Worm (Caenorhabditis elegans) whole organism, L3 larva: ENCODE data around the gene cpar-1.

ENCODE experiments used
- R02D3.7 ChIP-seq: fragments of 150-350 bp; optimal IDR thresholded peaks from 2 replicates; lab custom pipeline; 2014; ENCODE audit warnings: missing biosample characterization, missing genetic modification characterization
- ZK546.5 ChIP-seq: sonication (generic microtip); optimal IDR thresholded peaks from 2 replicates; lab custom pipeline; 2017; ENCODE audit warnings: missing biosample characterization, missing genetic modification characterization
- aly-2 ChIP-seq: fragments of 150-350 bp; optimal IDR thresholded peaks from 2 replicates; lab custom pipeline; 2014; ENCODE audit warnings: missing biosample characterization, missing genetic modification characterization
- ama-1 ChIP-seq: fragments of 150-350 bp; optimal IDR thresholded peaks from 2 replicates; lab custom pipeline; 2018
- ceh-28 ChIP-seq: fragments of 150-350 bp; optimal IDR thresholded peaks from 2 replicates; lab custom pipeline; 2014; ENCODE audit warnings: missing biosample characterization, missing genetic modification reagents, missing genetic modification characterization
- ceh-82 ChIP-seq: fragments of 150-350 bp; optimal IDR thresholded peaks from 2 replicates; lab custom pipeline; 2014; ENCODE audit warnings: missing biosample characterization, missing genetic modification characterization
- ceh-9 ChIP-seq: sonication (generic microtip); optimal IDR thresholded peaks from 2 replicates; lab custom pipeline; 2018; ENCODE audit warnings: missing biosample characterization, missing genetic modification characterization
- egl-27 ChIP-seq: sonication (generic microtip); optimal IDR thresholded peaks from 4 replicates; lab custom pipeline; 2017; ENCODE audit warnings: missing biosample characterization, missing genetic modification reagents, missing genetic modification characterization
- elt-2 ChIP-seq: sonication (generic microtip); optimal IDR thresholded peaks from 2 replicates; lab custom pipeline; 2016; ENCODE audit warnings: missing genetic modification reagents, mild to moderate bottlenecking, missing genetic modification characterization, missing compliant biosample characterization
- elt-3 ChIP-seq, 3 experiments: fragments of 150-350 bp in 1 of 3; sonication (generic microtip) in 2 of 3; optimal IDR thresholded peaks; 2 replicates in 2 of 3; 4 replicates in 1 of 3; lab custom pipeline; 2014 to 2017; ENCODE audit warnings: missing biosample characterization in 3 of 3, missing genetic modification characterization in 3 of 3
- fkh-10 ChIP-seq: sonication (generic microtip); optimal IDR thresholded peaks from 2 replicates; lab custom pipeline; 2017; ENCODE audit warnings: missing biosample characterization, missing genetic modification reagents, missing genetic modification characterization
- fos-1 ChIP-seq: fragments of 150-350 bp; optimal IDR thresholded peaks from 2 replicates; lab custom pipeline; 2014; ENCODE audit warnings: missing biosample characterization, missing genetic modification characterization
- hmg-11 ChIP-seq: sonication (generic microtip); optimal IDR thresholded peaks from 2 replicates; lab custom pipeline; 2016; ENCODE audit warnings: missing genetic modification characterization, missing compliant biosample characterization
- jun-1 ChIP-seq: fragments of 150-350 bp; optimal IDR thresholded peaks from 2 replicates; lab custom pipeline; 2014; ENCODE audit warnings: missing biosample characterization, missing genetic modification reagents, missing genetic modification characterization
- lin-15B ChIP-seq: fragments of 150-350 bp; optimal IDR thresholded peaks from 2 replicates; lab custom pipeline; 2014; ENCODE audit warnings: missing biosample characterization, missing genetic modification characterization
- lin-39 ChIP-seq: fragments of 150-350 bp; optimal IDR thresholded peaks from 2 replicates; lab custom pipeline; 2018; ENCODE audit warnings: missing biosample characterization, missing genetic modification reagents, missing genetic modification characterization
- lsy-12 ChIP-seq: sonication (generic microtip); optimal IDR thresholded peaks from 2 replicates; lab custom pipeline; 2016; ENCODE audit warnings: mild to moderate bottlenecking, missing genetic modification characterization, missing compliant biosample characterization
- mdl-1 ChIP-seq: fragments of 150-350 bp; optimal IDR thresholded peaks from 2 replicates; lab custom pipeline; 2014; ENCODE audit warnings: missing biosample characterization, missing genetic modification characterization
- mml-1 ChIP-seq: fragments of 150-350 bp; sonication (generic microtip); optimal IDR thresholded peaks from 3 replicates; lab custom pipeline; 2014; ENCODE audit warnings: missing biosample characterization, missing genetic modification characterization
- nfya-1 ChIP-seq: sonication (generic microtip); optimal IDR thresholded peaks from 2 replicates; lab custom pipeline; 2017; ENCODE audit warnings: missing genetic modification characterization, mild to moderate bottlenecking, missing compliant biosample characterization, antibody characterized with exemption, moderate library complexity; ENCODE audit not compliant: insufficient read depth
- nhr-23 ChIP-seq: fragments of 150-350 bp; optimal IDR thresholded peaks from 2 replicates; lab custom pipeline; 2014; ENCODE audit warnings: missing biosample characterization, missing genetic modification reagents, missing genetic modification characterization
- nhr-237 ChIP-seq: fragments of 150-350 bp; optimal IDR thresholded peaks from 2 replicates; lab custom pipeline; 2014; ENCODE audit warnings: missing biosample characterization, missing genetic modification characterization
- nhr-25 ChIP-seq: sonication (generic microtip); optimal IDR thresholded peaks from 2 replicates; lab custom pipeline; 2017; ENCODE audit warnings: missing biosample characterization, missing genetic modification characterization
- nhr-28 ChIP-seq: fragments of 150-350 bp; optimal IDR thresholded peaks from 2 replicates; lab custom pipeline; 2014; ENCODE audit warnings: missing biosample characterization, missing genetic modification characterization
- nhr-43 ChIP-seq: sonication (generic microtip); optimal IDR thresholded peaks from 2 replicates; lab custom pipeline; 2016; ENCODE audit warnings: mild to moderate bottlenecking, missing genetic modification characterization, missing compliant biosample characterization; ENCODE audit not compliant: poor library complexity, severe bottlenecking
- nhr-67 ChIP-seq: fragments of 150-350 bp; optimal IDR thresholded peaks from 2 replicates; lab custom pipeline; 2014; ENCODE audit warnings: missing biosample characterization, missing genetic modification characterization
- nhr-76 ChIP-seq: fragments of 150-350 bp; sonication (generic microtip); optimal IDR thresholded peaks from 5 replicates; lab custom pipeline; 2014; ENCODE audit warnings: missing biosample characterization, missing genetic modification characterization
- nhr-77 ChIP-seq: fragments of 150-350 bp; optimal IDR thresholded peaks from 2 replicates; lab custom pipeline; 2014; ENCODE audit warnings: missing biosample characterization, missing genetic modification characterization
- pha-4 ChIP-seq: fragments of 150-350 bp; optimal IDR thresholded peaks from 2 replicates; lab custom pipeline; 2014; ENCODE audit warnings: missing biosample characterization, missing genetic modification reagents, missing genetic modification characterization
- pqm-1 ChIP-seq: fragments of 150-350 bp; optimal IDR thresholded peaks from 2 replicates; lab custom pipeline; 2017; ENCODE audit warnings: missing biosample characterization, missing genetic modification characterization, inconsistent platforms
- sea-2 ChIP-seq: fragments of 150-350 bp; sonication (generic microtip); optimal IDR thresholded peaks from 4 replicates; lab custom pipeline; 2014; ENCODE audit warnings: missing biosample characterization, missing genetic modification reagents, missing genetic modification characterization
- skn-1 ChIP-seq: fragments of 150-350 bp; optimal IDR thresholded peaks from 2 replicates; lab custom pipeline; 2014; ENCODE audit warnings: missing biosample characterization, missing genetic modification characterization
- snpc-4 ChIP-seq: fragments of 150-350 bp; optimal IDR thresholded peaks from 2 replicates; lab custom pipeline; 2014; ENCODE audit warnings: missing biosample characterization, missing genetic modification characterization
- tbx-2 ChIP-seq: sonication (generic microtip); optimal IDR thresholded peaks from 2 replicates; lab custom pipeline; 2016; ENCODE audit warnings: mild to moderate bottlenecking, missing genetic modification characterization, missing compliant biosample characterization
- unc-39 ChIP-seq: sonication (generic microtip); optimal IDR thresholded peaks from 4 replicates; lab custom pipeline; 2017; ENCODE audit warnings: missing biosample characterization, missing genetic modification characterization
- unc-62 ChIP-seq: fragments of 150-350 bp; sonication (generic microtip); optimal IDR thresholded peaks from 4 replicates; lab custom pipeline; 2014; ENCODE audit warnings: missing biosample characterization, missing genetic modification reagents, missing genetic modification characterization
- zag-1 ChIP-seq: fragments of 150-350 bp; optimal IDR thresholded peaks from 2 replicates; lab custom pipeline; 2014; ENCODE audit warnings: missing biosample characterization, missing genetic modification characterization
- ztf-11 ChIP-seq: fragments of 150-350 bp; optimal IDR thresholded peaks from 2 replicates; lab custom pipeline; 2014; ENCODE audit warnings: missing biosample characterization, missing genetic modification characterization
- ztf-4 ChIP-seq: fragments of 150-350 bp; optimal IDR thresholded peaks from 2 replicates; lab custom pipeline; 2014; ENCODE audit warnings: missing biosample characterization, missing genetic modification characterization

cpar-1 gene

ce11 chrIII:9393114-9393780 is 40.6 kb upstream of the cpar-1 start, which contains the start of the genes gpr-2 and rgr-1:
Gene gpr-2, minus strand, starts transcription at chrIII:9393164.
Gene rgr-1, plus strand, starts transcription at chrIII:9393730.
- TF ChIP-seq fkh-10 (GFP tag; lab: Kevin White, UChicago) (no peak), lin-15B (tag; lab: Kevin White, UChicago) (peak; percentile 46), ztf-4 (tag; lab: Kevin White, UChicago) (no peak), elt-3 (tag; optimal IDR thresholded peaks at IDR 0.05; lab: Kevin White, UChicago) (no peak), ceh-82 (tag; lab: Kevin White, UChicago) (no peak), pha-4 (tag; lab: Kevin White, UChicago) (peak; percentile 47), nhr-25 (tag; lab: Kevin White, UChicago) (no peak), nfya-1 (peak; percentile 53), zag-1 (tag; lab: Kevin White, UChicago) (no peak), snpc-4 (tag; lab: Kevin White, UChicago) (peak; percentile 35), nhr-237 (no peak), nhr-23 (tag; lab: Kevin White, UChicago) (peak; percentile 38), sea-2 (GFP tag; lab: Kevin White, UChicago) (no peak), mml-1 (no peak), hmg-11 (tag; lab: Kevin White, UChicago) (peak; percentile 36), unc-39 (tag; lab: Kevin White, UChicago) (no peak), jun-1 (tag; lab: Kevin White, UChicago) (no peak), ceh-28 (tag; lab: Kevin White, UChicago) (no peak), fos-1 (tag; lab: Kevin White, UChicago) (no peak), nhr-28 (tag; lab: Kevin White, UChicago) (no peak), unc-62 (GFP tag; lab: Kevin White, UChicago) (no peak), skn-1 (tag; lab: Kevin White, UChicago) (peak; percentile 29)

ce11 chrIII:9401036-9401435 is 32.8 kb upstream of the cpar-1 start, which contains the start of gene nlp-48:
Gene nlp-48, minus strand, starts transcription at chrIII:9401136.
- no peak for TF ChIP-seq lin-39
- TF ChIP-seq fos-1 (tag; lab: Kevin White, UChicago) = no peak
- no peak for TF ChIP-seq hmg-11 (tag; lab: Kevin White, UChicago)
- no peak for TF ChIP-seq ceh-9 (tag; lab: Kevin White, UChicago)
- no peak for TF ChIP-seq egl-27 (tag; lab: Kevin White, UChicago)
- no peak for TF ChIP-seq ama-1
- TF ChIP-seq ZK546.5 (tag; lab: Kevin White, UChicago) = no peak
- TF ChIP-seq sea-2 (GFP tag; lab: Kevin White, UChicago) = no peak
- TF ChIP-seq R02D3.7 (tag; lab: Kevin White, UChicago) = no peak
- TF ChIP-seq nhr-237 = no peak
- no peak for TF ChIP-seq nhr-67 (tag; lab: Kevin White, UChicago)
- TF ChIP-seq, all 47 proteins: peak for 0

ce11 chrIII:9406600-9406999 is 27.3 kb upstream of the cpar-1 start, which contains the start of gene T26G10.1:
Gene T26G10.1, minus strand, starts transcription at chrIII:9406641.
- TF ChIP-seq jun-1 (tag; lab: Kevin White, UChicago) = peak; percentile 19
- TF ChIP-seq nhr-77 (tag; lab: Kevin White, UChicago) = peak; percentile 52
- peak; percentile 97 for TF ChIP-seq R02D3.7 (tag; lab: Kevin White, UChicago)
- peak; percentile 40 for TF ChIP-seq pha-4 (tag; lab: Kevin White, UChicago)
- peak; percentile 31 for TF ChIP-seq elt-2
- peak; percentile 55 for TF ChIP-seq ceh-28 (tag; lab: Kevin White, UChicago)
- TF ChIP-seq fkh-10 (GFP tag; lab: Kevin White, UChicago) = peak; percentile 7
- TF ChIP-seq nhr-76 (tag; lab: Kevin White, UChicago) = no peak
- peak; percentile 59 for TF ChIP-seq nhr-43 (tag; lab: Kevin White, UChicago)
- no peak for TF ChIP-seq nhr-237
- peak; percentile 31 for TF ChIP-seq lin-39
- peak; percentile 9 for TF ChIP-seq lsy-12 (tag; lab: Kevin White, UChicago)
- no peak for TF ChIP-seq mdl-1 (tag; lab: Kevin White, UChicago)
- no peak for TF ChIP-seq fos-1 (tag; lab: Kevin White, UChicago)
- TF ChIP-seq pqm-1 = peak; percentile 19
- peak; percentile 61 for TF ChIP-seq nhr-23 (tag; lab: Kevin White, UChicago)
- peak; percentile 19 for TF ChIP-seq tbx-2
- peak; percentile 80 for TF ChIP-seq snpc-4 (tag; lab: Kevin White, UChicago)
- peak; percentile 95 for TF ChIP-seq lin-15B (tag; lab: Kevin White, UChicago)
- TF ChIP-seq skn-1 (tag; lab: Kevin White, UChicago) = peak; percentile 31
- TF ChIP-seq nhr-25 (tag; lab: Kevin White, UChicago) = peak; percentile 41
- no peak for TF ChIP-seq elt-3 (tag; optimal IDR thresholded peaks at IDR 0.05; lab: Kevin White, UChicago)
- TF ChIP-seq ztf-11 (tag; lab: Kevin White, UChicago) = no peak
- TF ChIP-seq nhr-28 (tag; lab: Kevin White, UChicago) = no peak
- peak; percentile 30 for TF ChIP-seq hmg-11 (tag; lab: Kevin White, UChicago)
- no peak for TF ChIP-seq aly-2
- peak; percentile 73 for TF ChIP-seq nfya-1
- TF ChIP-seq, all 47 proteins: peak for 19
